Fruit fly (Drosophila melanogaster): Measurements from ENCODE around the gene Acsx1R.

Acsx1R gene

dm6 chr3R:19789942-19790774, 13.1 kb upstream of the Acsx1R start (continued):
- no peak for TF ChIP-seq BEAF-32 (GFP tag; optimal IDR thresholded peaks at IDR 0.05)
- no peak for TF ChIP-seq pan (optimal IDR thresholded peaks at IDR 0.05)
- no peak for TF ChIP-seq pan (GFP tag; optimal IDR thresholded peaks at IDR 0.05 in 1 of 2, IDR thresholded peaks at IDR 0.05 in 1 of 2)
- TF ChIP-seq CG9437 (GFP tag; optimal IDR thresholded peaks at IDR 0.05) = no peak
- no peak for TF ChIP-seq Aef1 (GFP tag; IDR thresholded peaks at IDR 0.05)
- peak; percentile 61 for TF ChIP-seq sna (GFP tag; IDR thresholded peaks at IDR 0.05; ENCODE audit: partially characterized antibody)
- peak; percentile 84 for TF ChIP-seq cad (GFP tag; optimal IDR thresholded peaks at IDR 0.05)
- TF ChIP-seq inv (GFP tag; IDR thresholded peaks at IDR 0.05; ENCODE audit: partially characterized antibody) = peak; percentile 29; the same call in 1 of the 2 replicates
- no peak for TF ChIP-seq gro (GFP tag; optimal IDR thresholded peaks at IDR 0.05)
- no peak for TF ChIP-seq Fer1 (GFP tag; optimal IDR thresholded peaks at IDR 0.05)
- peak; percentile 72; the same call in 1 of the 4 replicates for TF ChIP-seq chinmo (GFP tag; IDR thresholded peaks at IDR 0.05; ENCODE audit: partially characterized antibody)
- TF ChIP-seq CG16813 (GFP tag; IDR thresholded peaks at IDR 0.05; ENCODE audit: partially characterized antibody) = peak; percentile 88
- no peak for TF ChIP-seq CG1832 (GFP tag; optimal IDR thresholded peaks at IDR 0.05)
- TF ChIP-seq sr (GFP tag; IDR thresholded peaks at IDR 0.05) = no peak
- peak; percentile 61; the same call in 1 of the 2 replicates for TF ChIP-seq CG13287 (GFP tag; IDR thresholded peaks at IDR 0.05; ENCODE audit: partially characterized antibody)
- TF ChIP-seq Dip2 (GFP tag; IDR thresholded peaks at IDR 0.05) = no peak
- TF ChIP-seq zen2 (GFP tag; IDR thresholded peaks at IDR 0.05; ENCODE audit: partially characterized antibody) = peak; percentile 68; the same call in 2 of the 3 replicates
- no peak for TF ChIP-seq scrt (GFP tag; optimal IDR thresholded peaks at IDR 0.05)
- no peak for TF ChIP-seq CHES-1-like (GFP tag; optimal IDR thresholded peaks at IDR 0.05)
- TF ChIP-seq CG10321 (GFP tag; IDR thresholded peaks at IDR 0.05) = no peak
- TF ChIP-seq amos (GFP tag; IDR thresholded peaks at IDR 0.05; ENCODE audit: partially characterized antibody) = peak; percentile 82

DNA sequence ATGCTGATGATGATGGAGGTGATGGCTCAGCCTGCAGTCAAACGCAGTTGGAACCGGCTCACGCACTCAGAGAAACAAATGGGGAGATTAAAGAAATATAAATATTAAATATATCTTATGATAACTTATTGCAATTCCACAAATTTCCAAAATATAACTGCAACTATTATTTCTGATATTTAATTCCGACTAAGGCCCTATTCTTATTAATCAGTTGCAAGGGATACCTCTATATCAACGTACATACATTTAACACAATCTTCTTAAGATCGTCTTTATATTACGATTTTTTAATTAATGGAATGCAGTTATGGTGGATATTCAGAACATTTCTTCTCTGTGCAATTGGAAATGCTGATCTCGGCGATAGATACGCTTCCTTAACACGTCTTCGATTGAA, 11.7 kb upstream of the Acsx1R start:
- no peak for TF ChIP-seq az2 (GFP tag; optimal IDR thresholded peaks at IDR 0.05)
- TF ChIP-seq Lim3 (GFP tag; IDR thresholded peaks at IDR 0.05) = no peak
- TF ChIP-seq fu2 (GFP tag; optimal IDR thresholded peaks at IDR 0.05) = no peak
- no peak for TF ChIP-seq klu (GFP tag; IDR thresholded peaks at IDR 0.05)
- TF ChIP-seq CG7357 (GFP tag; IDR thresholded peaks at IDR 0.05) = no peak
- TF ChIP-seq CG3065 (GFP tag; optimal IDR thresholded peaks at IDR 0.05) = no peak
- TF ChIP-seq CG14860 (GFP tag; IDR thresholded peaks at IDR 0.05; ENCODE audit: partially characterized antibody) = no peak
- no peak for TF ChIP-seq zfh2 (GFP tag; optimal IDR thresholded peaks at IDR 0.05)
- no peak for TF ChIP-seq chn (GFP tag; optimal IDR thresholded peaks at IDR 0.05)
- no peak for TF ChIP-seq pum (GFP tag; optimal IDR thresholded peaks at IDR 0.05)
- TF ChIP-seq NK7.1 (GFP tag; optimal IDR thresholded peaks at IDR 0.05) = no peak
- no peak for TF ChIP-seq CG17186 (GFP tag; optimal IDR thresholded peaks at IDR 0.05)
- no peak for TF ChIP-seq CG15479 (GFP tag; optimal IDR thresholded peaks at IDR 0.05)
- TF ChIP-seq CG7745 (tag; optimal IDR thresholded peaks at IDR 0.05) = no peak
- TF ChIP-seq Trl (optimal IDR thresholded peaks at IDR 0.05) = no peak
- TF ChIP-seq Trl (GFP tag; optimal IDR thresholded peaks at IDR 0.05) = no peak
- no peak for TF ChIP-seq Dip2 (GFP tag; IDR thresholded peaks at IDR 0.05)
- no peak for TF ChIP-seq CG1529 (GFP tag; optimal IDR thresholded peaks at IDR 0.05)
- TF ChIP-seq CG6254 (GFP tag; optimal IDR thresholded peaks at IDR 0.05) = no peak
- no peak for TF ChIP-seq HHEX (GFP tag; optimal IDR thresholded peaks at IDR 0.05)
- TF ChIP-seq CG17912 (GFP tag; optimal IDR thresholded peaks at IDR 0.05) = no peak

Data from whole organism, embryonic.